Worm (Caenorhabditis elegans): Measurements from ENCODE around the gene K08B5.1.

ce11 chrX:16519517-16519916 lies 38.7 kb upstream of the K08B5.1 start, which contains the start of gene T25D1.1:
- TF ChIP-seq cog-1 (tag; optimal IDR thresholded peaks at IDR 0.05) (no peak), klf-2 (GFP tag; conservative IDR thresholded peaks at IDR 0.05) (no peak), flt-1 (GFP tag; IDR thresholded peaks at IDR 0.05) (no peak), ref-1 (GFP tag; conservative IDR thresholded peaks at IDR 0.05) (no peak), T22C8.4 (GFP tag; IDR thresholded peaks at IDR 0.05) (no peak), ztf-29 (GFP tag; IDR thresholded peaks at IDR 0.05) (no peak), ztf-23 (GFP tag; IDR thresholded peaks at IDR 0.05) (no peak), tab-1 (GFP tag; IDR thresholded peaks at IDR 0.05) (no peak)

Data from whole organism, midembryonic.